Fruit fly (Drosophila melanogaster) Kc167 (cell line): Measurements from ENCODE around the gene chinmo.

ENCODE experiments used
- Myc ChIP-seq: fragments of >200 bp; optimal IDR thresholded peaks from 2 replicates; lab custom pipeline; 2017; ENCODE audit warnings: missing external identifiers
- h ChIP-seq: fragments of >200 bp; optimal IDR thresholded peaks from 3 replicates; lab custom pipeline; 2018; ENCODE audit warnings: missing external identifiers
- psq ChIP-seq: fragments of >200 bp; optimal IDR thresholded peaks from 2 replicates; lab custom pipeline; 2017; ENCODE audit warnings: missing external identifiers

DNA sequence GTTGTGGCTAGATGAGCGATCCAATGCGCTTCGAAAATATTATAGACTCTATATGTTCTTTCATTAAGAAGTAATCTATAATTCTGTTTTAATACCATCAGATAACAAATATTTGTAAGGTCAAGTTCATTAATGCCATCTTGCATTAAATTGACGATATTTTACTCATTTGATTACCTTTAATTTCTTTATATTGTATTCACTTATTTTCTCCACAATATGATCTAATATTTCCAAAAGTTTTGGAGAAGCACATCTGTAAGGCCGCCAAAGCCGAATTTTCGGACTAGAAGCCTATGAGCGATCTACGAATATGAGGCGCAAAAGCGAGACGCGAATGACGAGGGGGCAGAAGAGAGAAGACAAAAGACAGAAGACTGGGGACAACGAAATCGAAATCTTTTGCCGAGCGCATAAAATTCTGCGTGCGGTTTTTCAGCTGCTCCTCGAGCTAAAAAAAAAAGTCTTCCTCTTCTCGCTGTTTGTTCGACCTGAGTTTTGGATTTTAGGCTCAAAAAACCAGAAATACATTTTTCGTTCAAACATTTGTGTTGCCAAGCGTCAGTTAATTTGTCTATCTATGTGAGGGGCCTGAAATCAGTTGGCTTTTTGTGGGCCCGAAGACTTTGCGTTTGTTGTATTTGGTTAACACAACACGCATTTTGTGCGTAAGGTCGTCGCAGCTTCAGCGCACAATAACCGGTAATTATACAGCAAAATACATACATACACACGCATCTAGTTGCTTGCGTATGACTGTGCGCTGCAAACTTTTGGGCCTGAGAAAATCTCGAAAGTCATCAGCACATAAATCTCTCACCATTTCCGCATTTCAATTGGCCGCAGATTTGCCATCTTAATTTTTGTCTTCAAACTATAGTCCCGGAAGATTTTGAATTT lies 12.2 kb upstream of the chinmo start:
- TF ChIP-seq Myc (lab: Kevin White, UChicago) (no peak), h (lab: Kevin White, UChicago) (no peak), psq (no peak)
